Fruit fly (Drosophila melanogaster): ENCODE data around the gene CG9777.
A peak's percentile ranks its signal among the peaks of the same experiment; 100 is the strongest.

Gene CG9777

dm6 chrX:16593418-16593817 lies 38.6 kb downstream of the CG9777 start, which contains the start of the genes SMC3 and Ubc7 (continued):
- peak; percentile 68; the same call in 1 of the 2 replicates for TF ChIP-seq CG42726 (GFP tag; IDR thresholded peaks at IDR 0.05; ENCODE audit: partially characterized antibody)
- no peak for TF ChIP-seq CG10431 (GFP tag; optimal IDR thresholded peaks at IDR 0.05)
- TF ChIP-seq sens (GFP tag) = peak; percentile 79
- peak; percentile 95 for TF ChIP-seq CG16813 (GFP tag; IDR thresholded peaks at IDR 0.05; ENCODE audit: partially characterized antibody)
- TF ChIP-seq stwl (tag; optimal IDR thresholded peaks at IDR 0.05) = peak; percentile 78
- no peak for TF ChIP-seq slou (GFP tag; optimal IDR thresholded peaks at IDR 0.05)
- peak; percentile 5 for TF ChIP-seq Myb (GFP tag; optimal IDR thresholded peaks at IDR 0.05)
- peak; percentile 88 for TF ChIP-seq hbn (GFP tag; IDR thresholded peaks at IDR 0.05; ENCODE audit: partially characterized antibody)
- TF ChIP-seq zen (tag; optimal IDR thresholded peaks at IDR 0.05) = no peak
- TF ChIP-seq Nf-YB (GFP tag; optimal IDR thresholded peaks at IDR 0.05) = no peak
- TF ChIP-seq oc (tag; optimal IDR thresholded peaks at IDR 0.05) = no peak
- no peak for TF ChIP-seq cwo (GFP tag; optimal IDR thresholded peaks at IDR 0.05)
- peak; percentile 65 for TF ChIP-seq CG3995 (GFP tag; optimal IDR thresholded peaks at IDR 0.05)
- TF ChIP-seq CG12659 (GFP tag; optimal IDR thresholded peaks at IDR 0.05) = peak; percentile 44
- no peak for TF ChIP-seq CG12071 (GFP tag; optimal IDR thresholded peaks at IDR 0.05)
- TF ChIP-seq CG17568 (GFP tag; optimal IDR thresholded peaks at IDR 0.05) = no peak
- no peak for TF ChIP-seq gce (GFP tag; IDR thresholded peaks at IDR 0.05)
- peak; percentile 88 for TF ChIP-seq Doc3 (GFP tag; IDR thresholded peaks at IDR 0.05; ENCODE audit: partially characterized antibody)
- peak; percentile 98 for TF ChIP-seq HLH4C (GFP tag; IDR thresholded peaks at IDR 0.05; ENCODE audit: partially characterized antibody)
- peak; percentile 27; the same call in 1 of the 3 replicates for TF ChIP-seq CG17361 (GFP tag; IDR thresholded peaks at IDR 0.05)
- peak; percentile 70 for TF ChIP-seq Med (GFP tag)
- peak; percentile 56 for TF ChIP-seq YL-1 (GFP tag; optimal IDR thresholded peaks at IDR 0.05)
- TF ChIP-seq lbe (GFP tag; optimal IDR thresholded peaks at IDR 0.05) = peak; percentile 33
- TF ChIP-seq CG14710 (tag; optimal IDR thresholded peaks at IDR 0.05) = peak; percentile 79
- peak; percentile 89 for TF ChIP-seq zen2 (GFP tag; IDR thresholded peaks at IDR 0.05; ENCODE audit: partially characterized antibody)
- peak; percentile 88; the same call in 2 of the 3 replicates for TF ChIP-seq CG6791 (GFP tag; IDR thresholded peaks at IDR 0.05; ENCODE audit: partially characterized antibody)
- TF ChIP-seq CG2116 (GFP tag; optimal IDR thresholded peaks at IDR 0.05) = peak; percentile 90
- peak; percentile 78 for TF ChIP-seq Dref (GFP tag; IDR thresholded peaks at IDR 0.05)
- peak; percentile 26 for TF ChIP-seq CG2712 (tag; optimal IDR thresholded peaks at IDR 0.05)
- no peak for TF ChIP-seq NFAT (GFP tag; IDR thresholded peaks at IDR 0.05)
- peak; percentile 96 for TF ChIP-seq vnd (GFP tag; IDR thresholded peaks at IDR 0.05; ENCODE audit: partially characterized antibody)
- TF ChIP-seq CG34224 (GFP tag; IDR thresholded peaks at IDR 0.05; ENCODE audit: partially characterized antibody) = peak; percentile 95
- no peak for TF ChIP-seq CG32532 (GFP tag; IDR thresholded peaks at IDR 0.05)
- TF ChIP-seq Poxn (GFP tag; IDR thresholded peaks at IDR 0.05) = no peak
- TF ChIP-seq row (GFP tag; IDR thresholded peaks at IDR 0.05) = 0 out of 3 replicates have a peak, but pooled peaks have one; percentile 17
- TF ChIP-seq sug (tag; optimal IDR thresholded peaks at IDR 0.05) = peak; percentile 27
- TF ChIP-seq wdn (GFP tag; IDR thresholded peaks at IDR 0.05) = no peak
- TF ChIP-seq knrl (GFP tag; IDR thresholded peaks at IDR 0.05; ENCODE audit: partially characterized antibody) = peak; percentile 86; the same call in 2 of the 3 replicates
- peak; percentile 43 for TF ChIP-seq Dp (GFP tag; optimal IDR thresholded peaks at IDR 0.05)
- no peak for TF ChIP-seq CG11696 (GFP tag; IDR thresholded peaks at IDR 0.05)
- TF ChIP-seq CG18262 (tag; optimal IDR thresholded peaks at IDR 0.05) = peak; percentile 24
- no peak for TF ChIP-seq CG7987 (GFP tag; optimal IDR thresholded peaks at IDR 0.05)
- no peak for TF ChIP-seq nom (GFP tag; optimal IDR thresholded peaks at IDR 0.05)
- peak; percentile 87 for TF ChIP-seq ato (GFP tag; IDR thresholded peaks at IDR 0.05; ENCODE audit: partially characterized antibody)
- TF ChIP-seq schlank (tag; optimal IDR thresholded peaks at IDR 0.05) = no peak
- TF ChIP-seq unc-4 (GFP tag; IDR thresholded peaks at IDR 0.05; ENCODE audit: partially characterized antibody) = peak; percentile 89
- TF ChIP-seq trem (tag; optimal IDR thresholded peaks at IDR 0.05) = peak; percentile 45
- no peak for TF ChIP-seq CG10366 (GFP tag; IDR thresholded peaks at IDR 0.05)
- peak; percentile 81 for TF ChIP-seq bbx (GFP tag; IDR thresholded peaks at IDR 0.05; ENCODE audit: partially characterized antibody)
